Fruit fly (Drosophila melanogaster) whole organism, embryonic: Measurements from ENCODE around the gene PNKP.
A peak's percentile ranks its signal among the peaks of the same experiment; 100 is the strongest.

Experiments
- CG12299 ChIP-seq: fragments of 200-800 bp; sonication (Bioruptor generic); optimal IDR thresholded peaks from 2 replicates; lab custom pipeline; 2018; ENCODE audit warnings: missing biosample characterization, mild to moderate bottlenecking, missing genetic modification characterization
- CG17385 ChIP-seq: fragments of 200-800 bp; sonication (Bioruptor generic); optimal IDR thresholded peaks from 3 replicates; lab custom pipeline; 2018; ENCODE audit warnings: missing biosample characterization, mild to moderate bottlenecking, missing genetic modification characterization
- CG17829 ChIP-seq: fragments of 200-800 bp; optimal IDR thresholded peaks from 2 replicates; lab custom pipeline; 2019; ENCODE audit warnings: missing biosample characterization, mild to moderate bottlenecking, missing genetic modification characterization, moderate library complexity
- CG18764 ChIP-seq: fragments of 200-800 bp; sonication (Bioruptor generic); optimal IDR thresholded peaks from 3 replicates; lab custom pipeline; 2016; ENCODE audit warnings: missing biosample characterization, missing genetic modification characterization
- CG42726 ChIP-seq: fragments of 200-800 bp; sonication (Bioruptor generic); IDR thresholded peaks from 2 replicates; pipeline ENCODE4 v1.3.6; 2022; ENCODE audit warnings: missing biosample characterization, missing genetic modification characterization; ENCODE audit not compliant: partially characterized antibody
- CG4820 ChIP-seq: fragments of 200-800 bp; sonication (Bioruptor generic); optimal IDR thresholded peaks from 3 replicates; lab custom pipeline; 2016; ENCODE audit warnings: missing biosample characterization, missing genetic modification characterization
- CG6254 ChIP-seq: fragments of 200-800 bp; sonication (Bioruptor generic); optimal IDR thresholded peaks from 3 replicates; lab custom pipeline; 2017; ENCODE audit warnings: mild to moderate bottlenecking, missing biosample characterization, missing genetic modification reagents, missing genetic modification characterization
- CG6654 ChIP-seq: fragments of 200-800 bp; sonication (Bioruptor generic); optimal IDR thresholded peaks from 2 replicates; lab custom pipeline; 2017; ENCODE audit warnings: missing biosample characterization, mild to moderate bottlenecking, missing genetic modification characterization
- CG6791 ChIP-seq: fragments of 200-800 bp; sonication (Bioruptor generic); IDR thresholded peaks from 3 replicates; pipeline ENCODE4 v1.3.6; 2022; ENCODE audit warnings: missing biosample characterization, missing genetic modification characterization; ENCODE audit not compliant: partially characterized antibody
- CG8478 ChIP-seq: fragments of >200 bp; optimal IDR thresholded peaks from 2 replicates; lab custom pipeline; 2018
- Dek ChIP-seq: fragments of 200-800 bp; sonication (Bioruptor generic); optimal IDR thresholded peaks from 3 replicates; lab custom pipeline; 2019; ENCODE audit warnings: missing biosample characterization, mild to moderate bottlenecking, missing genetic modification characterization, moderate library complexity
- Dp ChIP-seq: fragments of 200-800 bp; sonication (Bioruptor generic); optimal IDR thresholded peaks from 2 replicates; lab custom pipeline; 2018; ENCODE audit warnings: missing biosample characterization, mild to moderate bottlenecking, missing genetic modification characterization, moderate library complexity
- Gug ChIP-seq: fragments of 200-800 bp; sonication (Bioruptor generic); IDR thresholded peaks from 4 replicates; pipeline ENCODE4 v1.3.6; 2022; ENCODE audit warnings: missing biosample characterization, missing genetic modification characterization
- HHEX ChIP-seq: fragments of 200-800 bp; sonication (Bioruptor generic); optimal IDR thresholded peaks from 3 replicates; lab custom pipeline; 2017; ENCODE audit warnings: missing biosample characterization, mild to moderate bottlenecking, missing genetic modification characterization, missing genetic modification reagents
- HLH4C ChIP-seq: fragments of 200-800 bp; sonication (Bioruptor generic); IDR thresholded peaks from 3 replicates; pipeline ENCODE4 v1.3.6; 2022; ENCODE audit warnings: missing biosample characterization, missing genetic modification characterization; ENCODE audit not compliant: partially characterized antibody
- HmgZ ChIP-seq: fragments of 200-800 bp; sonication (Bioruptor generic); optimal IDR thresholded peaks from 2 replicates; lab custom pipeline; 2018; ENCODE audit warnings: missing biosample characterization, mild to moderate bottlenecking, missing genetic modification characterization
- Hr39 ChIP-seq: fragments of >200 bp; optimal IDR thresholded peaks from 2 replicates; lab custom pipeline; 2017
- Hr51 ChIP-seq, 2 experiments: fragments of 200-800 bp; sonication (Bioruptor generic); optimal IDR thresholded peaks; 2 replicates in 1 of 2; 3 replicates in 1 of 2; lab custom pipeline; 2016 to 2018; ENCODE audit warnings: missing biosample characterization in 2 of 2, missing genetic modification characterization in 2 of 2, mild to moderate bottlenecking in 1 of 2, moderate library complexity in 1 of 2
- Lpt ChIP-seq: fragments of >200 bp; optimal IDR thresholded peaks from 2 replicates; lab custom pipeline; 2018; ENCODE audit warnings: missing biosample characterization, missing genetic modification characterization
- Med ChIP-seq: fragments of 200-800 bp; sonication (Bioruptor generic); peaks from one replicate; lab custom pipeline; 2016; ENCODE audit warnings: missing biosample characterization, missing genetic modification characterization, mild to moderate bottlenecking, inconsistent platforms, moderate library complexity
- Neu2 ChIP-seq: fragments of 200-800 bp; sonication (Bioruptor generic); optimal IDR thresholded peaks from 3 replicates; lab custom pipeline; 2016; ENCODE audit warnings: missing biosample characterization, missing genetic modification characterization, borderline replicate concordance
- Nf-YC ChIP-seq: fragments of 200-800 bp; optimal IDR thresholded peaks from 3 replicates; lab custom pipeline; 2019; ENCODE audit warnings: missing biosample characterization, mild to moderate bottlenecking, missing genetic modification characterization, moderate library complexity
- Optix ChIP-seq: fragments of 200-800 bp; sonication (Bioruptor generic); IDR thresholded peaks from 3 replicates; pipeline ENCODE4 v1.3.6; 2022; ENCODE audit warnings: missing biosample characterization, missing genetic modification characterization
- Trl ChIP-seq, 3 experiments: fragments of >200 bp in 2 of 3; fragments of 200-800 bp in 1 of 3; sonication (Bioruptor generic) in 1 of 3; optimal IDR thresholded peaks; 2 replicates in 1 of 3; 3 replicates in 2 of 3; lab custom pipeline; 2016 to 2017; ENCODE audit warnings: missing biosample characterization in 1 of 3, missing genetic modification characterization in 1 of 3
- az2 ChIP-seq: fragments of 200-800 bp; sonication (Bioruptor generic); optimal IDR thresholded peaks from 3 replicates; lab custom pipeline; 2016; ENCODE audit warnings: missing biosample characterization, missing genetic modification characterization
- caup ChIP-seq: fragments of 200-800 bp; sonication (Bioruptor generic); optimal IDR thresholded peaks from 3 replicates; lab custom pipeline; 2017; ENCODE audit warnings: missing biosample characterization, mild to moderate bottlenecking, missing genetic modification characterization, moderate library complexity; ENCODE audit not compliant: severe bottlenecking
- corto ChIP-seq: fragments of 200-800 bp; sonication (Bioruptor generic); optimal IDR thresholded peaks from 2 replicates; lab custom pipeline; 2016; ENCODE audit warnings: missing biosample characterization, mild to moderate bottlenecking, missing genetic modification characterization, moderate library complexity
- dm ChIP-seq: fragments of 200-800 bp; sonication (Bioruptor generic); optimal IDR thresholded peaks from 3 replicates; lab custom pipeline; 2016; ENCODE audit warnings: missing biosample characterization, missing genetic modification characterization
- fd3F ChIP-seq: fragments of 200-800 bp; sonication (Bioruptor generic); optimal IDR thresholded peaks from 2 replicates; lab custom pipeline; 2018; ENCODE audit warnings: missing biosample characterization, mild to moderate bottlenecking, missing genetic modification characterization, moderate library complexity
- gce ChIP-seq: fragments of 200-800 bp; sonication (Bioruptor generic); IDR thresholded peaks from 3 replicates; pipeline ENCODE4 v1.3.6; 2022; ENCODE audit warnings: missing biosample characterization, missing genetic modification characterization
- grn ChIP-seq: fragments of 200-800 bp; sonication (Bioruptor generic); optimal IDR thresholded peaks from 3 replicates; lab custom pipeline; 2017; ENCODE audit warnings: missing biosample characterization, missing genetic modification characterization
- lbe ChIP-seq: fragments of 200-800 bp; sonication (Bioruptor generic); optimal IDR thresholded peaks from 2 replicates; lab custom pipeline; 2016; ENCODE audit warnings: missing biosample characterization, mild to moderate bottlenecking, missing genetic modification characterization
- oc ChIP-seq: fragments of 200-800 bp; sonication (Bioruptor generic); optimal IDR thresholded peaks from 2 replicates; lab custom pipeline; 2018; ENCODE audit warnings: missing biosample characterization, mild to moderate bottlenecking, missing genetic modification characterization, moderate library complexity
- pros ChIP-seq: fragments of 200-800 bp; sonication (Bioruptor generic); optimal IDR thresholded peaks from 3 replicates; lab custom pipeline; 2019; ENCODE audit warnings: missing biosample characterization, mild to moderate bottlenecking, missing genetic modification characterization, moderate library complexity
- sc ChIP-seq, 3 experiments: fragments of >200 bp in 2 of 3; fragments of 200-800 bp in 1 of 3; sonication (Bioruptor generic) in 1 of 3; optimal IDR thresholded peaks; 2 replicates in 2 of 3; 3 replicates in 1 of 3; lab custom pipeline; 2017; ENCODE audit warnings: mild to moderate bottlenecking in 1 of 3, missing biosample characterization in 1 of 3, missing genetic modification characterization in 1 of 3, missing genetic modification reagents in 1 of 3
- sens ChIP-seq: fragments of 200-800 bp; sonication (Bioruptor generic); peaks from one replicate; lab custom pipeline; 2016; ENCODE audit warnings: missing biosample characterization, missing genetic modification characterization
- seq ChIP-seq: fragments of 200-800 bp; sonication (Bioruptor generic); IDR thresholded peaks from 2 replicates; pipeline ENCODE4 v1.3.6; 2022; ENCODE audit warnings: missing biosample characterization, missing genetic modification characterization
- sima ChIP-seq: fragments of 200-800 bp; sonication (Bioruptor generic); optimal IDR thresholded peaks from 2 replicates; lab custom pipeline; 2016; ENCODE audit warnings: missing biosample characterization, missing genetic modification characterization
- sna ChIP-seq: fragments of 200-800 bp; sonication (Bioruptor generic); IDR thresholded peaks from 2 replicates; pipeline ENCODE4 v1.3.6; 2022; ENCODE audit warnings: missing biosample characterization, missing genetic modification characterization; ENCODE audit not compliant: partially characterized antibody
- tgo ChIP-seq: fragments of 200-800 bp; sonication (Bioruptor generic); IDR thresholded peaks from 3 replicates; pipeline ENCODE4 v1.3.6; 2022; ENCODE audit warnings: missing biosample characterization, missing genetic modification characterization
- tll ChIP-seq, 2 experiments: fragments of 200-800 bp in 1 of 2; fragments of >200 bp in 1 of 2; sonication (Bioruptor generic) in 1 of 2; optimal IDR thresholded peaks; 2 replicates each; lab custom pipeline; 2017 to 2019; ENCODE audit warnings: missing biosample characterization in 2 of 2, missing genetic modification characterization in 2 of 2, mild to moderate bottlenecking in 1 of 2, moderate library complexity in 1 of 2
- trem ChIP-seq: fragments of 200-800 bp; optimal IDR thresholded peaks from 3 replicates; lab custom pipeline; 2019; ENCODE audit warnings: missing biosample characterization, mild to moderate bottlenecking, missing genetic modification characterization, moderate library complexity
- tup ChIP-seq: fragments of 200-800 bp; sonication (Bioruptor generic); optimal IDR thresholded peaks from 2 replicates; lab custom pipeline; 2016; ENCODE audit warnings: missing biosample characterization, mild to moderate bottlenecking, missing genetic modification characterization, moderate library complexity
- unc-4 ChIP-seq: fragments of 200-800 bp; sonication (Bioruptor generic); IDR thresholded peaks from 2 replicates; pipeline ENCODE4 v1.3.6; 2022; ENCODE audit warnings: missing biosample characterization, missing genetic modification characterization; ENCODE audit not compliant: partially characterized antibody
- zen2 ChIP-seq: fragments of 200-800 bp; sonication (Bioruptor generic); IDR thresholded peaks from 3 replicates; pipeline ENCODE4 v1.3.6; 2022; ENCODE audit warnings: missing biosample characterization, missing genetic modification characterization; ENCODE audit not compliant: partially characterized antibody

PNKP gene

dm6 chr3R:8312037-8312436 is 31.3 kb downstream of the PNKP start, which contains the start of the genes CG11694 and CG11698:
Gene CG11694, minus strand, starts transcription at chr3R:8312137.
Gene CG11698, plus strand, starts transcription at chr3R:8312188.
- TF ChIP-seq zen2 (GFP tag; lab: Robert Waterston, UW) (no peak), Trl (optimal IDR thresholded peaks at IDR 0.05; lab: Kevin White, UChicago) (no peak), Trl (GFP tag; optimal IDR thresholded peaks at IDR 0.05; lab: Kevin White, UChicago) (no peak), sens (peak; percentile 52)

DNA sequence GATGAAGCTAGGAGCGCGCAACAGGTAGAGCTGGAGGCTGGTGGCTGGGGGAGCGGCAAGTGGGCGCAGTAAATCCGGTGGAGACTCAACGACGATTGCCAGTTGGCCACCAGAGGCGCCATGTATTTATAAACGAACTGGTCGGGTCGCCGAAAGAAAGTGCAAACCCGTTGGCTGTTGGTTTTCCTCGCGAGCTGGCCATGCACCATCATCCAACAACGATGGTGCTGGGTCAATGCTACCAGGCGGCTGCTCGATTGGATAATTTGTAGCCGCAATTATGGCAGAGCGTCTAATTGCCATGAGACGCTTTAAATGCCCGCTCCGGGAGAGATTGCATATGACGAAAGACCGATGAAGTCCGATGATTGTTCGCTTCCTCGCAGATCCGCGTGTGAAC is 32.6 kb downstream of the PNKP start, which contains the start of gene CG11693:
Gene CG11693 (minus strand): TSS at position 101 of the 400 bp plus-strand sequence.
- TF ChIP-seq az2 (GFP tag; lab: Kevin White, UChicago) = no peak
- peak; percentile 1 for TF ChIP-seq Med (GFP tag; lab: Kevin White, UChicago)
- TF ChIP-seq gce (GFP tag; lab: Robert Waterston, UW) = no peak
- TF ChIP-seq, all 482 proteins: peak for 1

- no peak for TF ChIP-seq lbe (GFP tag; lab: Kevin White, UChicago)
- no peak for TF ChIP-seq CG18764
- TF ChIP-seq Hr51 (GFP tag; optimal IDR thresholded peaks at IDR 0.05; lab: Kevin White, UChicago) = no peak
- TF ChIP-seq HmgZ (tag; lab: Kevin White, UChicago) = peak; percentile 58
- TF ChIP-seq CG8478 (lab: Kevin White, UChicago) = no peak
- peak; percentile 26 for TF ChIP-seq grn (GFP tag; lab: Kevin White, UChicago)
- peak; percentile 98 for TF ChIP-seq Dp (GFP tag; lab: Kevin White, UChicago)
- no peak for TF ChIP-seq dm (GFP tag; lab: Kevin White, UChicago)
- peak; percentile 94 for TF ChIP-seq sens
- TF ChIP-seq HHEX (GFP tag; lab: Kevin White, UChicago) = peak; percentile 37
- no peak for TF ChIP-seq seq (GFP tag; lab: Robert Waterston, UW)
- no peak for TF ChIP-seq CG6791
- no peak for TF ChIP-seq sc (optimal IDR thresholded peaks at IDR 0.05; lab: Kevin White, UChicago)
- peak; percentile 15 for TF ChIP-seq sc (GFP tag; optimal IDR thresholded peaks at IDR 0.05; lab: Kevin White, UChicago)
- TF ChIP-seq CG6254 = peak; percentile 78
- TF ChIP-seq sima (GFP tag; lab: Kevin White, UChicago) = no peak
- TF ChIP-seq CG17385 (GFP tag; lab: Kevin White, UChicago) = no peak
- TF ChIP-seq sna (GFP tag; lab: Robert Waterston, UW) = 0 out of 2 replicates have a peak, but pooled peaks have one; percentile 44
- no peak for TF ChIP-seq Hr39
- no peak for TF ChIP-seq Dek (tag; lab: Kevin White, UChicago)
- TF ChIP-seq CG6654 (GFP tag; lab: Kevin White, UChicago) = no peak
- TF ChIP-seq Neu2 = no peak
- no peak for TF ChIP-seq fd3F
- peak; percentile 50 for TF ChIP-seq unc-4 (GFP tag; lab: Robert Waterston, UW)
- TF ChIP-seq CG17829 = peak; percentile 25
- no peak for TF ChIP-seq Gug (GFP tag; lab: Robert Waterston, UW)
- TF ChIP-seq CG4820 (GFP tag; lab: Kevin White, UChicago) = no peak
- TF ChIP-seq CG12299 = peak; percentile 13
- no peak for TF ChIP-seq Optix (GFP tag; lab: Robert Waterston, UW)
- no peak for TF ChIP-seq tup (GFP tag; lab: Kevin White, UChicago)
- TF ChIP-seq pros (GFP tag; lab: Kevin White, UChicago) = no peak
- TF ChIP-seq HLH4C (GFP tag; lab: Robert Waterston, UW) = no peak
- peak; percentile 43 for TF ChIP-seq oc (tag; lab: Kevin White, UChicago)
- TF ChIP-seq tgo (GFP tag; lab: Robert Waterston, UW) = no peak
- peak; percentile 79 for TF ChIP-seq trem (tag; lab: Kevin White, UChicago)
- peak in 1 of 2 experiments; percentile 16 for TF ChIP-seq tll (GFP tag; optimal IDR thresholded peaks at IDR 0.05; lab: Kevin White, UChicago)
- TF ChIP-seq corto (GFP tag; lab: Kevin White, UChicago) = no peak
- no peak for TF ChIP-seq Lpt (GFP tag; lab: Kevin White, UChicago)
- no peak for TF ChIP-seq Nf-YC (tag; lab: Kevin White, UChicago)
- no peak for TF ChIP-seq caup (GFP tag; lab: Kevin White, UChicago)
- no peak for TF ChIP-seq CG42726
Observed at dm6 chr3R:8308515-8308959, 34.8 kb downstream of the PNKP start, which contains the start of gene tex. Gene tex, minus strand, starts transcription at chr3R:8308645.
